Worm (Caenorhabditis elegans) whole organism, L4 larva: ENCODE results near the gene F18E3.10.

Experiments used
- F44E2.7 ChIP-seq: fragments of 200-800 bp; sonication (Bioruptor generic); IDR thresholded peaks from 2 replicates; pipeline ENCODE4 v2.1.2; 2022; ENCODE audit warnings: missing genetic modification characterization, missing compliant biosample characterization
- T20F7.1 ChIP-seq: fragments of 200-800 bp; sonication (Bioruptor generic); optimal IDR thresholded peaks from 2 replicates; lab custom pipeline; 2018; ENCODE audit warnings: mild to moderate bottlenecking, missing genetic modification characterization, missing compliant biosample characterization
- T26A8.4 ChIP-seq: fragments of 200-800 bp; sonication (Bioruptor generic); IDR thresholded peaks from 2 replicates; pipeline ENCODE4 v1.3.6; 2022; ENCODE audit warnings: missing genetic modification characterization, missing compliant biosample characterization
- Y105C5A.15 ChIP-seq: fragments of 200-800 bp; sonication (Bioruptor generic); IDR thresholded peaks from 2 replicates; pipeline ENCODE4 v1.3.6; 2022; ENCODE audit warnings: missing genetic modification characterization, missing compliant biosample characterization
- Y48G9A.11 ChIP-seq: fragments of 200-800 bp; sonication (Bioruptor generic); IDR thresholded peaks from 2 replicates; pipeline ENCODE4 v1.3.6; 2022; ENCODE audit warnings: missing genetic modification reagents, missing genetic modification characterization, missing compliant biosample characterization
- Y5F2A.4 ChIP-seq: fragments of 200-800 bp; sonication (Bioruptor generic); optimal IDR thresholded peaks from 2 replicates; lab custom pipeline; 2018; ENCODE audit warnings: mild to moderate bottlenecking, missing genetic modification characterization, missing compliant biosample characterization
- Y75B8A.6 ChIP-seq: fragments of 200-800 bp; sonication (Bioruptor generic); IDR thresholded peaks from 2 replicates; pipeline ENCODE4 v1.3.6; 2022; ENCODE audit warnings: missing genetic modification reagents, missing genetic modification characterization, missing compliant biosample characterization
- aha-1 ChIP-seq: fragments of 150-350 bp; peaks from one replicate; lab custom pipeline; 2014; ENCODE audit warnings: missing biosample characterization, missing genetic modification characterization
- arid-1 ChIP-seq: fragments of 200-800 bp; sonication (Bioruptor generic); conservative IDR thresholded peaks from 2 replicates; pipeline ENCODE4 v1.3.6; 2022; ENCODE audit warnings: missing genetic modification reagents, missing genetic modification characterization, missing compliant biosample characterization
- ceh-20 ChIP-seq: fragments of 200-800 bp; sonication (Bioruptor generic); IDR thresholded peaks from 2 replicates; pipeline ENCODE4 v1.3.6; 2022; ENCODE audit warnings: missing genetic modification reagents, missing genetic modification characterization, missing compliant biosample characterization
- ceh-82 ChIP-seq: sonication (generic microtip); optimal IDR thresholded peaks from 2 replicates; lab custom pipeline; 2017; ENCODE audit warnings: missing biosample characterization, missing genetic modification characterization
- daf-16 ChIP-seq, 3 experiments: sonication (generic microtip); optimal IDR thresholded peaks; 2 replicates each; lab custom pipeline; 2016 to 2017; ENCODE audit warnings: missing genetic modification characterization in 3 of 3, missing genetic modification reagents in 3 of 3, mild to moderate bottlenecking in 2 of 3, missing compliant biosample characterization in 2 of 3, missing biosample characterization in 1 of 3, moderate library complexity in 1 of 3
- daf-8 ChIP-seq: fragments of 200-800 bp; sonication (Bioruptor generic); IDR thresholded peaks from 2 replicates; pipeline ENCODE4 v1.3.6; 2022; ENCODE audit warnings: missing genetic modification characterization, missing compliant biosample characterization
- dmd-6 ChIP-seq: fragments of 200-800 bp; sonication (Bioruptor generic); IDR thresholded peaks from 2 replicates; pipeline ENCODE4 v1.3.6; 2022; ENCODE audit warnings: missing genetic modification reagents, missing genetic modification characterization, missing compliant biosample characterization
- duxl-1 ChIP-seq: sonication (generic microtip); optimal IDR thresholded peaks from 2 replicates; lab custom pipeline; 2016; ENCODE audit warnings: mild to moderate bottlenecking, missing genetic modification characterization, moderate library complexity, missing compliant biosample characterization; ENCODE audit not compliant: poor library complexity
- dve-1 ChIP-seq: sonication (generic microtip); optimal IDR thresholded peaks from 2 replicates; lab custom pipeline; 2017; ENCODE audit warnings: antibody characterized with exemption, mild to moderate bottlenecking, missing genetic modification characterization, missing compliant biosample characterization; ENCODE audit not compliant: insufficient read depth
- egl-27 ChIP-seq: sonication (generic microtip); optimal IDR thresholded peaks from 3 replicates; lab custom pipeline; 2017; ENCODE audit warnings: missing biosample characterization, missing genetic modification reagents, missing genetic modification characterization
- egl-43 ChIP-seq: fragments of 200-800 bp; sonication (Bioruptor generic); IDR thresholded peaks from 2 replicates; pipeline ENCODE4 v1.3.6; 2022; ENCODE audit warnings: missing genetic modification reagents, missing genetic modification characterization, missing compliant biosample characterization
- hif-1 ChIP-seq, 2 experiments: sonication (generic microtip); optimal IDR thresholded peaks; 2 replicates each; lab custom pipeline; 2016 to 2017; ENCODE audit warnings: missing compliant biosample characterization in 2 of 2, missing genetic modification characterization in 2 of 2, missing genetic modification reagents in 2 of 2, missing genotype in 2 of 2, mild to moderate bottlenecking in 1 of 2
- lim-7 ChIP-seq: fragments of 200-800 bp; sonication (Bioruptor generic); IDR thresholded peaks from 2 replicates; pipeline ENCODE4 v1.3.6; 2022; ENCODE audit warnings: missing genetic modification characterization, missing compliant biosample characterization
- lin-13 ChIP-seq: fragments of 150-350 bp; optimal IDR thresholded peaks from 2 replicates; lab custom pipeline; 2014; ENCODE audit warnings: missing biosample characterization, missing genetic modification reagents, missing genetic modification characterization
- lin-38 ChIP-seq: fragments of 200-800 bp; sonication (Bioruptor generic); IDR thresholded peaks from 2 replicates; pipeline ENCODE4 v1.3.6; 2022; ENCODE audit warnings: missing genetic modification reagents, missing genetic modification characterization, missing compliant biosample characterization
- lsy-2 ChIP-seq, 2 experiments: fragments of 150-350 bp in 1 of 2; sonication (generic microtip) in 1 of 2; optimal IDR thresholded peaks; 2 replicates each; lab custom pipeline; 2014 to 2017; ENCODE audit warnings: missing biosample characterization in 2 of 2, missing genetic modification characterization in 2 of 2
- madf-5 ChIP-seq, 2 experiments: fragments of 200-800 bp; sonication (Bioruptor generic); IDR thresholded peaks; 2 replicates each; pipeline ENCODE4 v1.3.6; 2022; ENCODE audit warnings: missing compliant biosample characterization in 2 of 2, missing genetic modification characterization in 2 of 2
- mdl-1 ChIP-seq, 2 experiments: fragments of 150-350 bp in 1 of 2; sonication (generic microtip) in 1 of 2; optimal IDR thresholded peaks; 2 replicates each; lab custom pipeline; 2014 to 2017; ENCODE audit warnings: missing biosample characterization in 2 of 2, missing genetic modification characterization in 2 of 2
- mdt-29 ChIP-seq: fragments of 200-800 bp; sonication (Bioruptor generic); IDR thresholded peaks from 2 replicates; pipeline ENCODE4 v1.3.6; 2022; ENCODE audit warnings: missing genetic modification reagents, missing genetic modification characterization, missing compliant biosample characterization
- mep-1 ChIP-seq: fragments of 150-350 bp; sonication (generic microtip); optimal IDR thresholded peaks from 3 replicates; lab custom pipeline; 2014; ENCODE audit warnings: missing biosample characterization, missing genetic modification characterization
- mes-2 ChIP-seq: sonication (generic microtip); optimal IDR thresholded peaks from 2 replicates; lab custom pipeline; 2016; ENCODE audit warnings: missing genotype, mild to moderate bottlenecking, missing genetic modification characterization, missing compliant biosample characterization; ENCODE audit not compliant: poor library complexity, severe bottlenecking
- mxl-2 ChIP-seq: fragments of 200-800 bp; sonication (Bioruptor generic); conservative IDR thresholded peaks from 2 replicates; pipeline ENCODE4 v1.3.6; 2022; ENCODE audit warnings: missing genetic modification reagents, missing genetic modification characterization, missing compliant biosample characterization
- nhr-102 ChIP-seq: sonication (generic microtip); optimal IDR thresholded peaks from 2 replicates; lab custom pipeline; 2016; ENCODE audit warnings: mild to moderate bottlenecking, missing genetic modification characterization, moderate library complexity, missing compliant biosample characterization
- nhr-28 ChIP-seq: fragments of 150-350 bp; optimal IDR thresholded peaks from 2 replicates; lab custom pipeline; 2014; ENCODE audit warnings: missing biosample characterization, missing genetic modification characterization
- nhr-6 ChIP-seq: fragments of 150-350 bp; optimal IDR thresholded peaks from 2 replicates; lab custom pipeline; 2014; ENCODE audit warnings: missing biosample characterization, missing genetic modification characterization
- nhr-77 ChIP-seq: fragments of 150-350 bp; optimal IDR thresholded peaks from 2 replicates; lab custom pipeline; 2014; ENCODE audit warnings: missing biosample characterization, missing genetic modification characterization
- pha-4 ChIP-seq, 2 experiments: fragments of 150-350 bp in 1 of 2; fragments of 200-800 bp in 1 of 2; sonication (Bioruptor generic) in 1 of 2; IDR thresholded peaks in 1 of 2; optimal IDR thresholded peaks in 1 of 2; 2 replicates each; pipeline versions ENCODE4 v1.3.6 to Lab custom; 2014 to 2022; ENCODE audit warnings: missing genetic modification characterization in 2 of 2, missing genetic modification reagents in 2 of 2, missing biosample characterization in 1 of 2, missing compliant biosample characterization in 1 of 2
- saeg-2 ChIP-seq: fragments of 200-800 bp; sonication (Bioruptor generic); IDR thresholded peaks from 2 replicates; pipeline ENCODE4 v1.3.6; 2022; ENCODE audit warnings: missing genetic modification reagents, missing genetic modification characterization, missing compliant biosample characterization
- sdz-12 ChIP-seq: fragments of 200-800 bp; sonication (Bioruptor generic); optimal IDR thresholded peaks from 2 replicates; lab custom pipeline; 2018; ENCODE audit warnings: mild to moderate bottlenecking, missing genetic modification characterization, missing compliant biosample characterization
- skn-1 ChIP-seq: fragments of 150-350 bp; optimal IDR thresholded peaks from 2 replicates; lab custom pipeline; 2014; ENCODE audit warnings: missing biosample characterization, missing genetic modification characterization
- snpc-4 ChIP-seq: fragments of 150-350 bp; optimal IDR thresholded peaks from 2 replicates; lab custom pipeline; 2014; ENCODE audit warnings: missing biosample characterization, missing genetic modification characterization
- spr-1 ChIP-seq: sonication (generic microtip); optimal IDR thresholded peaks from 2 replicates; lab custom pipeline; 2016; ENCODE audit warnings: mild to moderate bottlenecking, missing genetic modification characterization, missing compliant biosample characterization
- spr-3 ChIP-seq: fragments of 200-800 bp; sonication (Bioruptor generic); optimal IDR thresholded peaks from 2 replicates; lab custom pipeline; 2018; ENCODE audit warnings: mild to moderate bottlenecking, missing genetic modification characterization, missing compliant biosample characterization
- zfp-2 ChIP-seq: sonication (generic microtip); optimal IDR thresholded peaks from 2 replicates; lab custom pipeline; 2016; ENCODE audit warnings: mild to moderate bottlenecking, missing genetic modification characterization, missing compliant biosample characterization
- zfp-3 ChIP-seq: fragments of 200-800 bp; sonication (Bioruptor generic); conservative IDR thresholded peaks from 2 replicates; pipeline ENCODE4 v1.3.6; 2022; ENCODE audit warnings: missing genetic modification reagents, missing genetic modification characterization, missing compliant biosample characterization
- ztf-7 ChIP-seq: fragments of 150-350 bp; optimal IDR thresholded peaks from 2 replicates; lab custom pipeline; 2014; ENCODE audit warnings: missing biosample characterization, missing genetic modification characterization

Gene F18E3.10

ce11 chrV:7434805-7435363, 10.6 kb upstream of the F18E3.10 start (continued):
- TF ChIP-seq saeg-2 (GFP tag; lab: Robert Waterston, UW) (no peak), egl-27 (no peak), mdl-1 (tag; optimal IDR thresholded peaks at IDR 0.05; lab: Kevin White, UChicago) (peak in 1 of 2 experiments; percentile 89), daf-8 (GFP tag; lab: Robert Waterston, UW) (no peak), mxl-2 (GFP tag; lab: Robert Waterston, UW) (peak; percentile 39; the same call in 1 of the 2 replicates), daf-16 (GFP tag; optimal IDR thresholded peaks at IDR 0.05; lab: Kevin White, UChicago) (no peak), daf-16 (tag; optimal IDR thresholded peaks at IDR 0.05; lab: Kevin White, UChicago) (peak; percentile 62), skn-1 (tag; lab: Kevin White, UChicago) (no peak), spr-3 (GFP tag; lab: Kevin White, UChicago) (no peak)

ce11 chrV:7432441-7433146, 8.4 kb upstream of the F18E3.10 start:
- no peak for TF ChIP-seq zfp-2
- peak; percentile 25 for TF ChIP-seq dmd-6 (GFP tag; lab: Robert Waterston, UW)
- no peak for TF ChIP-seq nhr-28
- peak; percentile 9 to 66; a peak in 1 of 4 replicates for TF ChIP-seq madf-5 (GFP tag; IDR thresholded peaks at IDR 0.05; lab: Robert Waterston, UW)
- 0 out of 2 replicates have a peak, but pooled peaks have one; percentile 50 for TF ChIP-seq daf-8 (GFP tag; lab: Robert Waterston, UW)
- no peak for TF ChIP-seq nhr-6 (tag; lab: Kevin White, UChicago)
- no peak for TF ChIP-seq snpc-4
- TF ChIP-seq mdt-29, result 0 out of 2 replicates have a peak, but pooled peaks have one; percentile 6
- TF ChIP-seq spr-3 (GFP tag; lab: Kevin White, UChicago), result peak; percentile 39
- peak; percentile 29 for TF ChIP-seq Y5F2A.4 (GFP tag; lab: Kevin White, UChicago)
- TF ChIP-seq daf-16 (GFP tag; optimal IDR thresholded peaks at IDR 0.05; lab: Kevin White, UChicago), result peak in 1 of 2 experiments; percentile 27
- TF ChIP-seq daf-16 (tag; optimal IDR thresholded peaks at IDR 0.05; lab: Kevin White, UChicago), result peak; percentile 37
- TF ChIP-seq mes-2 (tag; lab: Kevin White, UChicago), result peak; percentile 29
- no peak for TF ChIP-seq ceh-20
- TF ChIP-seq lsy-2 (tag; optimal IDR thresholded peaks at IDR 0.05; lab: Kevin White, UChicago), result peak in 1 of 2 experiments; percentile 7
- peak; percentile 47 for TF ChIP-seq lin-38 (GFP tag; lab: Robert Waterston, UW)
- TF ChIP-seq nhr-77 (tag; lab: Kevin White, UChicago), result no peak
- TF ChIP-seq pha-4 (GFP tag; IDR thresholded peaks at IDR 0.05; lab: Robert Waterston, UW), result peak; percentile 39; the same call in 1 of the 2 replicates
- no peak for TF ChIP-seq pha-4 (tag; optimal IDR thresholded peaks at IDR 0.05; lab: Kevin White, UChicago)
- peak; percentile 69 for TF ChIP-seq dve-1 (tag; lab: Kevin White, UChicago)
- TF ChIP-seq Y75B8A.6 (GFP tag; lab: Robert Waterston, UW), result 0 out of 2 replicates have a peak, but pooled peaks have one; percentile 27
- TF ChIP-seq ceh-82 (tag; lab: Kevin White, UChicago), result no peak
- peak; percentile 40 for TF ChIP-seq spr-1 (tag; lab: Kevin White, UChicago)
- peak; percentile 14; the same call in 1 of the 2 replicates for TF ChIP-seq egl-43 (GFP tag; lab: Robert Waterston, UW)
- TF ChIP-seq hif-1 (tag; optimal IDR thresholded peaks at IDR 0.05; lab: Kevin White, UChicago), result peak in 1 of 2 experiments; percentile 11
- TF ChIP-seq ztf-7 (tag; lab: Kevin White, UChicago), result no peak
- peak; percentile 46; the same call in 1 of the 2 replicates for TF ChIP-seq arid-1 (GFP tag; lab: Robert Waterston, UW)
- TF ChIP-seq Y105C5A.15 (GFP tag; lab: Robert Waterston, UW), result 0 out of 2 replicates have a peak, but pooled peaks have one; percentile 2
- peak; percentile 38; the same call in 1 of the 2 replicates for TF ChIP-seq Y48G9A.11 (GFP tag; lab: Robert Waterston, UW)
- peak; percentile 61; the same call in 1 of the 2 replicates for TF ChIP-seq T26A8.4 (GFP tag; lab: Robert Waterston, UW)
- no peak for TF ChIP-seq egl-27
- TF ChIP-seq F44E2.7 (GFP tag; lab: Robert Waterston, UW), result no peak
- peak; percentile 90 for TF ChIP-seq zfp-3 (GFP tag; lab: Robert Waterston, UW)
- TF ChIP-seq nhr-102, result peak; percentile 68
- TF ChIP-seq lin-13 (GFP tag; lab: Kevin White, UChicago), result no peak
- peak; percentile 90 for TF ChIP-seq aha-1 (tag; lab: Kevin White, UChicago)
- peak; percentile 87 for TF ChIP-seq sdz-12
- TF ChIP-seq mep-1 (tag; lab: Kevin White, UChicago), result peak; percentile 50
- 0 out of 2 replicates have a peak, but pooled peaks have one; percentile 42 for TF ChIP-seq lim-7 (GFP tag; lab: Robert Waterston, UW)
- TF ChIP-seq T20F7.1, result peak; percentile 22
- peak; percentile 35 for TF ChIP-seq duxl-1
